Worm (Caenorhabditis elegans): Measurements from ENCODE around the gene svh-1.
A peak's percentile ranks its signal among the peaks of the same experiment; 100 is the strongest.

The svh-1 gene

DNA sequence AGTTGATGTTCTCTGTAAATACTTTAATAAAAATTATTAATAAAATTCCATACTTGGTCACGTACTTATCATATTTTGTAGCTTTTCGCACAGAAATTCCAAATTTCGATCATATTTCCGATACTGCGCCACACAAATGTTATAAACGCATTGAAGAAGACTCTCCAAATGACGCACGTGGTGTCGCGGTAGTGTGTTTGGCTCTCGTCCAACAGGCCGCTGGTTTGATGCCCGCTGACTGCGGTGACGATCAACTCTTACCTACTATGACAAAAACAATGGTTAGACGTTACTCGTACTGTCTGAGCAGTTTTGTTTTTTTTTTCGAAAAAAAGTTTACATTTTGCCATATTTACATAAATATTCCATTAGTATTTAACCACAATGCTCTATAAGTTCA is 46.4 kb downstream of the svh-1 start (continued):
- TF ChIP-seq ztf-11 (tag; optimal IDR thresholded peaks at IDR 0.05) = peak in 1 of 2 experiments; percentile 39
- peak in 2 of 3 experiments; percentile 20 to 45 for TF ChIP-seq dpl-1 (GFP tag; optimal IDR thresholded peaks at IDR 0.05)
- no peak for TF ChIP-seq mab-9 (GFP tag; IDR thresholded peaks at IDR 0.05)
- TF ChIP-seq hlh-17 (GFP tag; optimal IDR thresholded peaks at IDR 0.05; ENCODE audit: borderline replicate concordance) = no peak
- TF ChIP-seq sptf-1 (tag; optimal IDR thresholded peaks at IDR 0.05) = no peak
- no peak for TF ChIP-seq grh-1 (GFP tag; IDR thresholded peaks at IDR 0.05)
- no peak for TF ChIP-seq hpl-2 (GFP tag; optimal IDR thresholded peaks at IDR 0.05)
- peak; percentile 22 for TF ChIP-seq sox-4 (tag; optimal IDR thresholded peaks at IDR 0.05)
- no peak for TF ChIP-seq pax-3 (tag; optimal IDR thresholded peaks at IDR 0.05)
- TF ChIP-seq tlp-1 (tag; optimal IDR thresholded peaks at IDR 0.05) = no peak
- no peak for TF ChIP-seq F16B12.6 (tag; optimal IDR thresholded peaks at IDR 0.05)
- no peak for TF ChIP-seq zip-4 (GFP tag; optimal IDR thresholded peaks at IDR 0.05)
- no peak for TF ChIP-seq C04F5.9 (tag; optimal IDR thresholded peaks at IDR 0.05)
- TF ChIP-seq snpc-4 (tag; optimal IDR thresholded peaks at IDR 0.05) = peak; percentile 34
- TF ChIP-seq mef-2 (tag; optimal IDR thresholded peaks at IDR 0.05) = no peak
- TF ChIP-seq lin-35 (GFP tag; optimal IDR thresholded peaks at IDR 0.05) = peak; percentile 66 to 80
- no peak for TF ChIP-seq nhr-76 (tag; optimal IDR thresholded peaks at IDR 0.05)
- TF ChIP-seq zag-1 (tag; optimal IDR thresholded peaks at IDR 0.05) = no peak
- TF ChIP-seq sup-37 (GFP tag; optimal IDR thresholded peaks at IDR 0.05) = no peak
- no peak for TF ChIP-seq alr-1 (tag; optimal IDR thresholded peaks at IDR 0.05; ENCODE audit: borderline replicate concordance)
- peak; percentile 80 for TF ChIP-seq mep-1 (tag; optimal IDR thresholded peaks at IDR 0.05)
- peak; percentile 35 for TF ChIP-seq elt-2 (tag; optimal IDR thresholded peaks at IDR 0.05)
- peak; percentile 62 for TF ChIP-seq tbx-2 (tag; optimal IDR thresholded peaks at IDR 0.05)
- peak; percentile 79 for TF ChIP-seq nhr-71 (tag; optimal IDR thresholded peaks at IDR 0.05)
- no peak for TF ChIP-seq lin-15B (tag; optimal IDR thresholded peaks at IDR 0.05)
- peak; percentile 41 to 86 (median 61) for TF ChIP-seq ceh-82 (tag; optimal IDR thresholded peaks at IDR 0.05)
- peak; percentile 79 for TF ChIP-seq nhr-47 (tag; optimal IDR thresholded peaks at IDR 0.05)
- TF ChIP-seq fkh-10 (GFP tag; optimal IDR thresholded peaks at IDR 0.05) = peak; percentile 38
- TF ChIP-seq egl-27 (tag; optimal IDR thresholded peaks at IDR 0.05) = no peak
- no peak for TF ChIP-seq unc-30 (tag; optimal IDR thresholded peaks at IDR 0.05)
- peak; percentile 60 for TF ChIP-seq lin-14 (GFP tag; optimal IDR thresholded peaks at IDR 0.05)
- TF ChIP-seq elt-3 (tag; optimal IDR thresholded peaks at IDR 0.05) = peak in 1 of 6 experiments; percentile 43
- no peak for TF ChIP-seq ces-1 (GFP tag; optimal IDR thresholded peaks at IDR 0.05)
- no peak for TF ChIP-seq nhr-28 (tag; optimal IDR thresholded peaks at IDR 0.05)
- no peak for TF ChIP-seq ceh-8 (GFP tag; optimal IDR thresholded peaks at IDR 0.05)
- no peak for TF ChIP-seq ets-5 (GFP tag; IDR thresholded peaks at IDR 0.05)
- TF ChIP-seq irx-1 (tag; optimal IDR thresholded peaks at IDR 0.05) = peak; percentile 61
- TF ChIP-seq nhr-11 (tag; optimal IDR thresholded peaks at IDR 0.05) = no peak
- no peak for TF ChIP-seq pag-3 (tag; optimal IDR thresholded peaks at IDR 0.05; ENCODE audit: borderline replicate concordance, insufficient read depth)
- TF ChIP-seq xbp-1 (tag; optimal IDR thresholded peaks at IDR 0.05) = peak; percentile 64
- peak; percentile 69 for TF ChIP-seq nhr-85 (tag)
- TF ChIP-seq unc-86 (tag; optimal IDR thresholded peaks at IDR 0.05) = peak; percentile 30
- TF ChIP-seq unc-130 (tag; optimal IDR thresholded peaks at IDR 0.05) = peak; percentile 81
- peak; percentile 68 for TF ChIP-seq nhr-20 (tag; optimal IDR thresholded peaks at IDR 0.05)
- peak in 1 of 2 experiments; percentile 91 for TF ChIP-seq mdl-1 (tag; optimal IDR thresholded peaks at IDR 0.05)
- TF ChIP-seq nhr-84 (tag; optimal IDR thresholded peaks at IDR 0.05) = no peak
- no peak for TF ChIP-seq unc-98 (GFP tag; IDR thresholded peaks at IDR 0.05)
- TF ChIP-seq fkh-8 (tag; optimal IDR thresholded peaks at IDR 0.05) = peak; percentile 65
- TF ChIP-seq aly-2 (tag; optimal IDR thresholded peaks at IDR 0.05) = peak; percentile 57
- TF ChIP-seq lin-13 (GFP tag; optimal IDR thresholded peaks at IDR 0.05) = peak; percentile 30
- TF ChIP-seq efl-3 (GFP tag; optimal IDR thresholded peaks at IDR 0.05) = no peak
- no peak for TF ChIP-seq unc-62 (GFP tag; optimal IDR thresholded peaks at IDR 0.05)
- peak; percentile 65 for TF ChIP-seq nhr-77 (tag; optimal IDR thresholded peaks at IDR 0.05)
